Worm (Caenorhabditis elegans) whole organism, L2 larva: ENCODE measurements around the gene VC5.2.

ENCODE experiments used
- R02D3.7 ChIP-seq: fragments of 150-350 bp; optimal IDR thresholded peaks from 2 replicates; lab custom pipeline; 2014; ENCODE audit warnings: missing biosample characterization, missing genetic modification characterization
- ceh-82 ChIP-seq: fragments of 150-350 bp; optimal IDR thresholded peaks from 2 replicates; lab custom pipeline; 2014; ENCODE audit warnings: missing biosample characterization, missing genetic modification characterization
- elt-1 ChIP-seq: fragments of 150-350 bp; optimal IDR thresholded peaks from 2 replicates; lab custom pipeline; 2014; ENCODE audit warnings: missing biosample characterization, missing genetic modification characterization
- fos-1 ChIP-seq: fragments of 150-350 bp; optimal IDR thresholded peaks from 2 replicates; lab custom pipeline; 2014; ENCODE audit warnings: missing biosample characterization, missing genetic modification characterization
- gmeb-1 ChIP-seq: fragments of 150-350 bp; optimal IDR thresholded peaks from 2 replicates; lab custom pipeline; 2014; ENCODE audit warnings: missing biosample characterization, missing genetic modification characterization
- lin-39 ChIP-seq: fragments of 150-350 bp; optimal IDR thresholded peaks from 2 replicates; lab custom pipeline; 2014; ENCODE audit warnings: missing biosample characterization, missing genetic modification reagents, missing genetic modification characterization
- nhr-12 ChIP-seq: fragments of 150-350 bp; optimal IDR thresholded peaks from 2 replicates; lab custom pipeline; 2014; ENCODE audit warnings: missing biosample characterization, missing genetic modification characterization

DNA sequence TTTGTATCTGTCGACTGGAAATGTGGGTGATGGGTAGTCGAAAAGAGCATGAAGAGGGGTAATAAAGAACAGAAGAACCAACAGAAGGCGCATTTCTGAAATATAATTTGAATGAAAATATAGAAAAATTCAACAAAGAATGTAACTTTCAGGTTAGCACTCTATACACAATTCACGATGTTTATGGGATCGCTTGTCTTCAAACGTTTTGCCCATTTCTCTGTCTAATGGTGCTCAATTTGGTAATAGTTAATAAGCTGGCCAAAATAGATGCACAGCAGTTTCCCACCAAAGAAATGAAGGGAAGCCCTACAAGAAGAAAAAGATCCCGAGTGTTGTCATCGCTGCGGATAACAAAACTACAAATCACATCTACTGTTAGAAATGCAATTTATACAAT, 38.2 kb upstream of the VC5.2 start, which contains the start of gene F20A1.8:
- TF ChIP-seq gmeb-1 (tag; lab: Kevin White, UChicago), result no peak
- no peak for TF ChIP-seq R02D3.7
- no peak for TF ChIP-seq nhr-12
- no peak for TF ChIP-seq lin-39
- no peak for TF ChIP-seq elt-1 (tag; lab: Kevin White, UChicago)
- TF ChIP-seq ceh-82, result no peak
- no peak for TF ChIP-seq fos-1 (tag; lab: Kevin White, UChicago)
